Worm (Caenorhabditis elegans) whole organism, late embryonic: ENCODE results near the gene F49E2.2.

Experiments used
- elt-2 ChIP-seq: sonication (generic microtip); optimal IDR thresholded peaks from 2 replicates; lab custom pipeline; 2016; ENCODE audit warnings: missing genetic modification reagents, missing genetic modification characterization, missing compliant biosample characterization
- hlh-15 ChIP-seq: sonication (generic microtip); optimal IDR thresholded peaks from 2 replicates; lab custom pipeline; 2016; ENCODE audit warnings: missing genetic modification characterization, missing compliant biosample characterization
- lin-11 ChIP-seq: fragments of 200-800 bp; sonication (Bioruptor generic); optimal IDR thresholded peaks from 2 replicates; lab custom pipeline; 2018; ENCODE audit warnings: mild to moderate bottlenecking, missing genetic modification characterization, missing compliant biosample characterization
- nhr-11 ChIP-seq: fragments of 150-350 bp; optimal IDR thresholded peaks from 2 replicates; lab custom pipeline; 2014; ENCODE audit warnings: missing biosample characterization, missing genetic modification characterization
- pag-3 ChIP-seq: sonication (generic microtip); optimal IDR thresholded peaks from 2 replicates; lab custom pipeline; 2016; ENCODE audit warnings: missing compliant biosample characterization, missing genetic modification characterization, borderline replicate concordance
- unc-3 ChIP-seq, 2 experiments: fragments of 200-800 bp in 1 of 2; sonication (Bioruptor generic) in 1 of 2; sonication (generic microtip) in 1 of 2; conservative IDR thresholded peaks in 1 of 2; optimal IDR thresholded peaks in 1 of 2; 2 replicates each; pipeline versions ENCODE4 v1.3.6 to Lab custom; 2016 to 2022; ENCODE audit warnings: missing compliant biosample characterization in 2 of 2, missing genetic modification characterization in 2 of 2, missing genetic modification reagents in 1 of 2

ce11 chrX:9540464-9540863 lies 26.1 kb upstream of the F49E2.2 start:
- TF ChIP-seq nhr-11 (tag; lab: Kevin White, UChicago) (no peak), hlh-15 (tag; lab: Kevin White, UChicago) (no peak), lin-11 (tag; lab: Kevin White, UChicago) (no peak), unc-3 (GFP tag; conservative IDR thresholded peaks at IDR 0.05; lab: Robert Waterston, UW) (no peak), unc-3 (tag; optimal IDR thresholded peaks at IDR 0.05; lab: Kevin White, UChicago) (no peak), elt-2 (peak; percentile 81), pag-3 (tag; lab: Kevin White, UChicago) (no peak)
